Fruit fly (Drosophila melanogaster) whole organism, embryonic: ENCODE measurements around the gene eEF1alpha2.

Experiments used
- ATbp ChIP-seq: fragments of 200-800 bp; sonication (Bioruptor generic); optimal IDR thresholded peaks from 2 replicates; lab custom pipeline; 2017; ENCODE audit warnings: missing biosample characterization, mild to moderate bottlenecking, missing genetic modification characterization, missing genetic modification reagents
- Bteb2 ChIP-seq: fragments of 200-800 bp; sonication (Bioruptor generic); optimal IDR thresholded peaks from 2 replicates; lab custom pipeline; 2016; ENCODE audit warnings: missing biosample characterization, missing genetic modification characterization
- CG1024 ChIP-seq: fragments of 200-800 bp; sonication (Bioruptor generic); IDR thresholded peaks from 2 replicates; pipeline ENCODE4 v1.3.6; 2022; ENCODE audit warnings: missing biosample characterization, missing genetic modification characterization
- CG10366 ChIP-seq: fragments of 200-800 bp; sonication (Bioruptor generic); IDR thresholded peaks from 2 replicates; pipeline ENCODE4 v1.3.6; 2022; ENCODE audit warnings: missing biosample characterization, missing genetic modification characterization
- CG12299 ChIP-seq: fragments of 200-800 bp; sonication (Bioruptor generic); optimal IDR thresholded peaks from 2 replicates; lab custom pipeline; 2018; ENCODE audit warnings: missing biosample characterization, mild to moderate bottlenecking, missing genetic modification characterization
- CG12391 ChIP-seq: fragments of 200-800 bp; sonication (Bioruptor generic); optimal IDR thresholded peaks from 3 replicates; lab custom pipeline; 2018; ENCODE audit warnings: missing biosample characterization, mild to moderate bottlenecking, missing genetic modification characterization, moderate library complexity
- CG12769 ChIP-seq: fragments of 200-800 bp; sonication (Bioruptor generic); optimal IDR thresholded peaks from 2 replicates; lab custom pipeline; 2019; ENCODE audit warnings: missing biosample characterization, mild to moderate bottlenecking, missing genetic modification characterization, moderate library complexity
- CG13624 ChIP-seq: fragments of 200-800 bp; sonication (Bioruptor generic); optimal IDR thresholded peaks from 2 replicates; lab custom pipeline; 2016; ENCODE audit warnings: missing biosample characterization, missing genetic modification characterization
- CG13894 ChIP-seq: fragments of 200-800 bp; sonication (Bioruptor generic); optimal IDR thresholded peaks from 3 replicates; lab custom pipeline; 2018; ENCODE audit warnings: missing biosample characterization, mild to moderate bottlenecking, missing genetic modification characterization, moderate library complexity
- CG1603 ChIP-seq: fragments of 200-800 bp; sonication (Bioruptor generic); optimal IDR thresholded peaks from 2 replicates; lab custom pipeline; 2019; ENCODE audit warnings: missing biosample characterization, mild to moderate bottlenecking, missing genetic modification characterization, moderate library complexity
- CG17385 ChIP-seq: fragments of 200-800 bp; sonication (Bioruptor generic); optimal IDR thresholded peaks from 3 replicates; lab custom pipeline; 2018; ENCODE audit warnings: missing biosample characterization, mild to moderate bottlenecking, missing genetic modification characterization
- CG2116 ChIP-seq: fragments of 200-800 bp; sonication (Bioruptor generic); optimal IDR thresholded peaks from 3 replicates; lab custom pipeline; 2018; ENCODE audit warnings: missing biosample characterization, mild to moderate bottlenecking, missing genetic modification characterization
- CG3065 ChIP-seq: fragments of 200-800 bp; sonication (Bioruptor generic); optimal IDR thresholded peaks from 2 replicates; lab custom pipeline; 2016; ENCODE audit warnings: missing biosample characterization, missing genetic modification characterization
- CG7357 ChIP-seq: fragments of 200-800 bp; sonication (Bioruptor generic); IDR thresholded peaks from 3 replicates; pipeline ENCODE4 v1.3.6; 2022; ENCODE audit warnings: missing biosample characterization, missing genetic modification characterization
- CG9727 ChIP-seq: fragments of 200-800 bp; sonication (Bioruptor generic); optimal IDR thresholded peaks from 3 replicates; lab custom pipeline; 2017; ENCODE audit warnings: missing biosample characterization, mild to moderate bottlenecking, missing genetic modification characterization
- CoRest ChIP-seq: fragments of 200-800 bp; sonication (Bioruptor generic); optimal IDR thresholded peaks from 3 replicates; lab custom pipeline; 2018; ENCODE audit warnings: missing biosample characterization, mild to moderate bottlenecking, missing genetic modification characterization, moderate library complexity
- Drgx ChIP-seq: fragments of 200-800 bp; sonication (Bioruptor generic); IDR thresholded peaks from 2 replicates; pipeline ENCODE4 v1.3.6; 2022; ENCODE audit warnings: missing biosample characterization, missing genetic modification characterization
- Fer1 ChIP-seq: fragments of 200-800 bp; sonication (Bioruptor generic); optimal IDR thresholded peaks from 2 replicates; lab custom pipeline; 2017; ENCODE audit warnings: missing biosample characterization, mild to moderate bottlenecking, missing genetic modification characterization
- Gsc ChIP-seq: fragments of 200-800 bp; sonication (Bioruptor generic); IDR thresholded peaks from 2 replicates; pipeline ENCODE4 v1.3.6; 2022; ENCODE audit warnings: missing biosample characterization, missing genetic modification characterization
- Gug ChIP-seq: fragments of 200-800 bp; sonication (Bioruptor generic); IDR thresholded peaks from 4 replicates; pipeline ENCODE4 v1.3.6; 2022; ENCODE audit warnings: missing biosample characterization, missing genetic modification characterization
- Hr3 ChIP-seq: fragments of 200-800 bp; sonication (Bioruptor generic); optimal IDR thresholded peaks from 3 replicates; lab custom pipeline; 2016; ENCODE audit warnings: missing biosample characterization, missing genetic modification characterization
- Lhr ChIP-seq: fragments of 200-800 bp; sonication (Bioruptor generic); optimal IDR thresholded peaks from 3 replicates; lab custom pipeline; 2017; ENCODE audit warnings: mild to moderate bottlenecking, missing biosample characterization, missing genetic modification reagents, missing genetic modification characterization
- MTF-1 ChIP-seq: fragments of 200-800 bp; sonication (Bioruptor generic); optimal IDR thresholded peaks from 2 replicates; lab custom pipeline; 2018; ENCODE audit warnings: missing biosample characterization, mild to moderate bottlenecking, missing genetic modification characterization, borderline replicate concordance
- NC2β ChIP-seq: fragments of 200-800 bp; sonication (Bioruptor generic); optimal IDR thresholded peaks from 2 replicates; lab custom pipeline; 2016; ENCODE audit warnings: missing biosample characterization, missing genetic modification characterization
- Sry-β ChIP-seq: fragments of 200-800 bp; sonication (Bioruptor generic); optimal IDR thresholded peaks from 2 replicates; lab custom pipeline; 2018; ENCODE audit warnings: missing biosample characterization, mild to moderate bottlenecking, missing genetic modification characterization, moderate library complexity
- TFAM ChIP-seq: fragments of 200-800 bp; sonication (Bioruptor generic); optimal IDR thresholded peaks from 2 replicates; lab custom pipeline; 2017; ENCODE audit warnings: missing biosample characterization, missing genetic modification characterization, inconsistent platforms
- Xbp1 ChIP-seq: fragments of 200-800 bp; sonication (Bioruptor generic); optimal IDR thresholded peaks from 3 replicates; lab custom pipeline; 2016; ENCODE audit warnings: missing biosample characterization, mild to moderate bottlenecking, missing genetic modification characterization
- ab ChIP-seq: fragments of 200-800 bp; sonication (Bioruptor generic); optimal IDR thresholded peaks from 2 replicates; lab custom pipeline; 2016; ENCODE audit warnings: missing biosample characterization, missing genetic modification characterization
- bab2 ChIP-seq: fragments of 200-800 bp; sonication (Bioruptor generic); optimal IDR thresholded peaks from 2 replicates; lab custom pipeline; 2016; ENCODE audit warnings: missing biosample characterization, missing genetic modification characterization
- bigmax ChIP-seq: fragments of 200-800 bp; sonication (Bioruptor generic); optimal IDR thresholded peaks from 2 replicates; lab custom pipeline; 2018; ENCODE audit warnings: missing biosample characterization, mild to moderate bottlenecking, missing genetic modification characterization
- bsh ChIP-seq, 2 experiments: fragments of 200-800 bp; sonication (Bioruptor generic); optimal IDR thresholded peaks; 2 replicates each; lab custom pipeline; 2017 to 2018; ENCODE audit warnings: mild to moderate bottlenecking in 2 of 2, missing biosample characterization in 2 of 2, missing genetic modification characterization in 2 of 2, moderate library complexity in 1 of 2
- crol ChIP-seq: fragments of 200-800 bp; sonication (Bioruptor generic); IDR thresholded peaks from 2 replicates; pipeline ENCODE4 v1.3.6; 2022; ENCODE audit warnings: missing biosample characterization, missing genetic modification characterization
- crp ChIP-seq, 2 experiments: fragments of 200-800 bp; sonication (Bioruptor generic); optimal IDR thresholded peaks; 2 replicates in 1 of 2; 3 replicates in 1 of 2; lab custom pipeline; 2017; ENCODE audit warnings: missing biosample characterization in 2 of 2, missing genetic modification characterization in 2 of 2, mild to moderate bottlenecking in 1 of 2, moderate library complexity in 1 of 2
- ftz-f1 ChIP-seq: fragments of 200-800 bp; sonication (Bioruptor generic); optimal IDR thresholded peaks from 2 replicates; lab custom pipeline; 2016; ENCODE audit warnings: missing biosample characterization, missing genetic modification characterization
- inv ChIP-seq: fragments of 200-800 bp; sonication (Bioruptor generic); IDR thresholded peaks from 2 replicates; pipeline ENCODE4 v1.3.6; 2022; ENCODE audit warnings: missing biosample characterization, missing genetic modification characterization; ENCODE audit not compliant: partially characterized antibody
- ken ChIP-seq: fragments of 200-800 bp; sonication (Bioruptor generic); IDR thresholded peaks from 3 replicates; pipeline ENCODE4 v1.3.6; 2022; ENCODE audit warnings: missing biosample characterization, missing genetic modification characterization
- mam ChIP-seq: fragments of 200-800 bp; sonication (Bioruptor generic); optimal IDR thresholded peaks from 3 replicates; lab custom pipeline; 2016; ENCODE audit warnings: missing biosample characterization, missing genetic modification characterization
- mld ChIP-seq: fragments of 200-800 bp; sonication (Bioruptor generic); IDR thresholded peaks from 3 replicates; pipeline ENCODE4 v1.3.6; 2022; ENCODE audit warnings: missing biosample characterization, missing genetic modification characterization; ENCODE audit not compliant: partially characterized antibody
- oc ChIP-seq: fragments of 200-800 bp; sonication (Bioruptor generic); optimal IDR thresholded peaks from 2 replicates; lab custom pipeline; 2018; ENCODE audit warnings: missing biosample characterization, mild to moderate bottlenecking, missing genetic modification characterization, moderate library complexity
- otp ChIP-seq: fragments of 200-800 bp; sonication (Bioruptor generic); IDR thresholded peaks from 3 replicates; pipeline ENCODE4, ENCODE4 v1.3.6; 2022; ENCODE audit warnings: missing biosample characterization, missing genetic modification characterization
- rib ChIP-seq: fragments of 200-800 bp; sonication (Bioruptor generic); IDR thresholded peaks from 2 replicates; pipeline ENCODE4 v1.3.6; 2022; ENCODE audit warnings: missing biosample characterization, missing genetic modification characterization
- sd ChIP-seq: fragments of 200-800 bp; sonication (Bioruptor generic); optimal IDR thresholded peaks from 3 replicates; lab custom pipeline; 2018; ENCODE audit warnings: missing biosample characterization, mild to moderate bottlenecking, missing genetic modification characterization, moderate library complexity
- slbo ChIP-seq: fragments of 200-800 bp; sonication (Bioruptor generic); IDR thresholded peaks from 2 replicates; pipeline ENCODE4 v1.3.6; 2022; ENCODE audit warnings: missing biosample characterization, missing genetic modification characterization
- tll ChIP-seq, 2 experiments: fragments of 200-800 bp in 1 of 2; fragments of >200 bp in 1 of 2; sonication (Bioruptor generic) in 1 of 2; optimal IDR thresholded peaks; 2 replicates each; lab custom pipeline; 2017 to 2019; ENCODE audit warnings: missing biosample characterization in 2 of 2, missing genetic modification characterization in 2 of 2, mild to moderate bottlenecking in 1 of 2, moderate library complexity in 1 of 2
- ttk ChIP-seq: fragments of 200-800 bp; sonication (Bioruptor generic); IDR thresholded peaks from 2 replicates; pipeline ENCODE4 v2.1.2; 2022; ENCODE audit warnings: missing biosample characterization, missing genetic modification characterization
- tup ChIP-seq: fragments of 200-800 bp; sonication (Bioruptor generic); optimal IDR thresholded peaks from 2 replicates; lab custom pipeline; 2016; ENCODE audit warnings: missing biosample characterization, mild to moderate bottlenecking, missing genetic modification characterization, moderate library complexity
- unpg ChIP-seq: fragments of 200-800 bp; sonication (Bioruptor generic); optimal IDR thresholded peaks from 3 replicates; lab custom pipeline; 2018; ENCODE audit warnings: missing biosample characterization, mild to moderate bottlenecking, missing genetic modification characterization, moderate library complexity
- wdn ChIP-seq: fragments of 200-800 bp; sonication (Bioruptor generic); IDR thresholded peaks from 2 replicates; pipeline ENCODE4 v1.3.6; 2022; ENCODE audit warnings: missing biosample characterization, missing genetic modification characterization
- yki ChIP-seq: fragments of >200 bp; optimal IDR thresholded peaks from 3 replicates; lab custom pipeline; 2018
- zen ChIP-seq: fragments of 200-800 bp; sonication (Bioruptor generic); optimal IDR thresholded peaks from 3 replicates; lab custom pipeline; 2018; ENCODE audit warnings: missing biosample characterization, mild to moderate bottlenecking, missing genetic modification characterization, moderate library complexity

Gene eEF1alpha2

dm6 chr3R:31747429-31748048 lies 9.3 kb downstream of the eEF1alpha2 start, which contains the start of the genes nero and CG1910 (continued):
- no peak for TF ChIP-seq ttk (GFP tag; lab: Robert Waterston, UW)
- no peak for TF ChIP-seq slbo (GFP tag; lab: Robert Waterston, UW)
- peak; percentile 28 for TF ChIP-seq CG12391 (tag; lab: Kevin White, UChicago)
- TF ChIP-seq ken (GFP tag; lab: Robert Waterston, UW) = no peak
- TF ChIP-seq inv (GFP tag; lab: Robert Waterston, UW) = no peak
- no peak for TF ChIP-seq ATbp (GFP tag; lab: Kevin White, UChicago)
- TF ChIP-seq CG10366 (GFP tag; lab: Robert Waterston, UW) = no peak
- no peak for TF ChIP-seq CG13624
- TF ChIP-seq ftz-f1 (GFP tag; lab: Kevin White, UChicago) = no peak
- peak; percentile 8 for TF ChIP-seq CG13894 (tag; lab: Kevin White, UChicago)
- no peak for TF ChIP-seq mld (GFP tag; lab: Robert Waterston, UW)
- TF ChIP-seq tll (GFP tag; optimal IDR thresholded peaks at IDR 0.05; lab: Kevin White, UChicago) = peak in 1 of 2 experiments; percentile 30
- TF ChIP-seq TFAM (GFP tag; lab: Kevin White, UChicago) = no peak
- peak; percentile 63 for TF ChIP-seq CG2116 (GFP tag; lab: Kevin White, UChicago)
- TF ChIP-seq Fer1 (GFP tag; lab: Kevin White, UChicago) = no peak
- no peak for TF ChIP-seq Drgx (GFP tag; lab: Robert Waterston, UW)
- no peak for TF ChIP-seq CG9727 (GFP tag; lab: Kevin White, UChicago)
- TF ChIP-seq CG1024 (GFP tag; lab: Robert Waterston, UW) = no peak
- TF ChIP-seq MTF-1 (GFP tag; lab: Kevin White, UChicago) = no peak
- peak; percentile 37 for TF ChIP-seq zen (tag; lab: Kevin White, UChicago)
- TF ChIP-seq Gsc (GFP tag; lab: Robert Waterston, UW) = no peak
- TF ChIP-seq sd (tag; lab: Kevin White, UChicago) = no peak
- TF ChIP-seq Lhr (GFP tag; lab: Kevin White, UChicago) = peak; percentile 60
- TF ChIP-seq CG17385 (GFP tag; lab: Kevin White, UChicago) = peak; percentile 41
- TF ChIP-seq CG3065 (GFP tag; lab: Kevin White, UChicago) = peak; percentile 7
- TF ChIP-seq wdn (GFP tag; lab: Robert Waterston, UW) = no peak
- TF ChIP-seq rib (GFP tag; lab: Robert Waterston, UW) = no peak
- no peak for TF ChIP-seq oc (tag; lab: Kevin White, UChicago)
- TF ChIP-seq CoRest = peak; percentile 8
- TF ChIP-seq Xbp1 (GFP tag; lab: Kevin White, UChicago) = peak; percentile 52
- TF ChIP-seq Hr3 = no peak
- TF ChIP-seq Bteb2 (GFP tag; lab: Kevin White, UChicago) = no peak
- TF ChIP-seq crp (GFP tag; optimal IDR thresholded peaks at IDR 0.05; lab: Kevin White, UChicago) = peak in 1 of 2 experiments; percentile 13
- no peak for TF ChIP-seq bab2 (GFP tag; lab: Kevin White, UChicago)
- TF ChIP-seq ab (GFP tag; lab: Kevin White, UChicago) = no peak
- TF ChIP-seq Gug (GFP tag; lab: Robert Waterston, UW) = no peak
- no peak for TF ChIP-seq unpg
- peak; percentile 42 for TF ChIP-seq CG12299 (tag; lab: Kevin White, UChicago)
- TF ChIP-seq mam (GFP tag; lab: Kevin White, UChicago) = no peak
- TF ChIP-seq crol (GFP tag; lab: Robert Waterston, UW) = no peak
- TF ChIP-seq tup = no peak
- no peak for TF ChIP-seq yki
- TF ChIP-seq CG12769 (tag; lab: Kevin White, UChicago) = no peak
- TF ChIP-seq bigmax (GFP tag; lab: Kevin White, UChicago) = peak; percentile 60
- 0 out of 3 replicates have a peak, but pooled peaks have one; percentile 23 for TF ChIP-seq CG7357 (GFP tag; lab: Robert Waterston, UW)
- TF ChIP-seq bsh (GFP tag; optimal IDR thresholded peaks at IDR 0.05; lab: Kevin White, UChicago) = no peak
- no peak for TF ChIP-seq otp (GFP tag; lab: Robert Waterston, UW)
- TF ChIP-seq Sry-β (GFP tag; lab: Kevin White, UChicago) = peak; percentile 84
- TF ChIP-seq NC2β (GFP tag; lab: Kevin White, UChicago) = peak; percentile 36
- TF ChIP-seq CG1603 = peak; percentile 74
